Fruit fly (Drosophila melanogaster): ENCODE measurements around the gene Tango4.

- no peak for TF ChIP-seq CTCF (optimal IDR thresholded peaks at IDR 0.05)
- TF ChIP-seq CG8478 (optimal IDR thresholded peaks at IDR 0.05), result no peak
Observed at dm6 chrX:12006678-12007441, 14.0 kb upstream of the Tango4 start, which contains the start of gene CG1806.
